Worm (Caenorhabditis elegans) whole organism, L3 larva: Measurements from ENCODE around the gene K01D12.20.

Experiments used
- R02D3.7 ChIP-seq: fragments of 150-350 bp; optimal IDR thresholded peaks from 2 replicates; lab custom pipeline; 2014; ENCODE audit warnings: missing biosample characterization, missing genetic modification characterization
- ZK546.5 ChIP-seq: sonication (generic microtip); optimal IDR thresholded peaks from 2 replicates; lab custom pipeline; 2017; ENCODE audit warnings: missing biosample characterization, missing genetic modification characterization
- aly-2 ChIP-seq: fragments of 150-350 bp; optimal IDR thresholded peaks from 2 replicates; lab custom pipeline; 2014; ENCODE audit warnings: missing biosample characterization, missing genetic modification characterization
- ama-1 ChIP-seq: fragments of 150-350 bp; optimal IDR thresholded peaks from 2 replicates; lab custom pipeline; 2018
- ceh-16 ChIP-seq: sonication (generic microtip); optimal IDR thresholded peaks from 2 replicates; lab custom pipeline; 2017; ENCODE audit warnings: missing biosample characterization, missing genetic modification characterization
- ceh-28 ChIP-seq: fragments of 150-350 bp; optimal IDR thresholded peaks from 2 replicates; lab custom pipeline; 2014; ENCODE audit warnings: missing biosample characterization, missing genetic modification reagents, missing genetic modification characterization
- ceh-82 ChIP-seq: fragments of 150-350 bp; optimal IDR thresholded peaks from 2 replicates; lab custom pipeline; 2014; ENCODE audit warnings: missing biosample characterization, missing genetic modification characterization
- ceh-9 ChIP-seq: sonication (generic microtip); optimal IDR thresholded peaks from 2 replicates; lab custom pipeline; 2018; ENCODE audit warnings: missing biosample characterization, missing genetic modification characterization
- daf-12 ChIP-seq: fragments of 150-350 bp; optimal IDR thresholded peaks from 2 replicates; lab custom pipeline; 2014; ENCODE audit warnings: missing biosample characterization, missing genetic modification reagents, missing genetic modification characterization
- egl-27 ChIP-seq: sonication (generic microtip); optimal IDR thresholded peaks from 4 replicates; lab custom pipeline; 2017; ENCODE audit warnings: missing biosample characterization, missing genetic modification reagents, missing genetic modification characterization
- egl-5 ChIP-seq: fragments of 150-350 bp; optimal IDR thresholded peaks from 2 replicates; lab custom pipeline; 2017; ENCODE audit warnings: missing biosample characterization, missing genetic modification reagents, missing genetic modification characterization, inconsistent platforms
- elt-1 ChIP-seq: fragments of 150-350 bp; optimal IDR thresholded peaks from 2 replicates; lab custom pipeline; 2014; ENCODE audit warnings: missing biosample characterization, missing genetic modification characterization
- elt-2 ChIP-seq: sonication (generic microtip); optimal IDR thresholded peaks from 2 replicates; lab custom pipeline; 2016; ENCODE audit warnings: missing genetic modification reagents, mild to moderate bottlenecking, missing genetic modification characterization, missing compliant biosample characterization
- elt-3 ChIP-seq, 3 experiments: fragments of 150-350 bp in 1 of 3; sonication (generic microtip) in 2 of 3; optimal IDR thresholded peaks; 2 replicates in 2 of 3; 4 replicates in 1 of 3; lab custom pipeline; 2014 to 2017; ENCODE audit warnings: missing biosample characterization in 3 of 3, missing genetic modification characterization in 3 of 3
- eor-1 ChIP-seq, 2 experiments: fragments of 150-350 bp; optimal IDR thresholded peaks; 2 replicates each; lab custom pipeline; 2014 to 2018; ENCODE audit warnings: missing biosample characterization in 2 of 2, missing genetic modification characterization in 2 of 2
- fkh-10 ChIP-seq: sonication (generic microtip); optimal IDR thresholded peaks from 2 replicates; lab custom pipeline; 2017; ENCODE audit warnings: missing biosample characterization, missing genetic modification reagents, missing genetic modification characterization
- fkh-2 ChIP-seq: fragments of 150-350 bp; optimal IDR thresholded peaks from 2 replicates; lab custom pipeline; 2014; ENCODE audit warnings: missing biosample characterization, missing genetic modification reagents, missing genetic modification characterization
- fos-1 ChIP-seq: fragments of 150-350 bp; optimal IDR thresholded peaks from 2 replicates; lab custom pipeline; 2014; ENCODE audit warnings: missing biosample characterization, missing genetic modification characterization
- hmg-11 ChIP-seq: sonication (generic microtip); optimal IDR thresholded peaks from 2 replicates; lab custom pipeline; 2016; ENCODE audit warnings: missing genetic modification characterization, missing compliant biosample characterization
- jun-1 ChIP-seq: fragments of 150-350 bp; optimal IDR thresholded peaks from 2 replicates; lab custom pipeline; 2014; ENCODE audit warnings: missing biosample characterization, missing genetic modification reagents, missing genetic modification characterization
- lin-15B ChIP-seq: fragments of 150-350 bp; optimal IDR thresholded peaks from 2 replicates; lab custom pipeline; 2014; ENCODE audit warnings: missing biosample characterization, missing genetic modification characterization
- lin-39 ChIP-seq: fragments of 150-350 bp; optimal IDR thresholded peaks from 2 replicates; lab custom pipeline; 2018; ENCODE audit warnings: missing biosample characterization, missing genetic modification reagents, missing genetic modification characterization
- lsy-12 ChIP-seq: sonication (generic microtip); optimal IDR thresholded peaks from 2 replicates; lab custom pipeline; 2016; ENCODE audit warnings: mild to moderate bottlenecking, missing genetic modification characterization, missing compliant biosample characterization
- mdl-1 ChIP-seq: fragments of 150-350 bp; optimal IDR thresholded peaks from 2 replicates; lab custom pipeline; 2014; ENCODE audit warnings: missing biosample characterization, missing genetic modification characterization
- mml-1 ChIP-seq: fragments of 150-350 bp; sonication (generic microtip); optimal IDR thresholded peaks from 3 replicates; lab custom pipeline; 2014; ENCODE audit warnings: missing biosample characterization, missing genetic modification characterization
- nfya-1 ChIP-seq: sonication (generic microtip); optimal IDR thresholded peaks from 2 replicates; lab custom pipeline; 2017; ENCODE audit warnings: missing genetic modification characterization, mild to moderate bottlenecking, missing compliant biosample characterization, antibody characterized with exemption, moderate library complexity; ENCODE audit not compliant: insufficient read depth
- nhr-11 ChIP-seq: fragments of 150-350 bp; optimal IDR thresholded peaks from 2 replicates; lab custom pipeline; 2014; ENCODE audit warnings: missing biosample characterization, missing genetic modification characterization
- nhr-12 ChIP-seq: fragments of 150-350 bp; optimal IDR thresholded peaks from 2 replicates; lab custom pipeline; 2014; ENCODE audit warnings: missing biosample characterization, missing genetic modification characterization
- nhr-23 ChIP-seq: fragments of 150-350 bp; optimal IDR thresholded peaks from 2 replicates; lab custom pipeline; 2014; ENCODE audit warnings: missing biosample characterization, missing genetic modification reagents, missing genetic modification characterization
- nhr-237 ChIP-seq: fragments of 150-350 bp; optimal IDR thresholded peaks from 2 replicates; lab custom pipeline; 2014; ENCODE audit warnings: missing biosample characterization, missing genetic modification characterization
- nhr-25 ChIP-seq: sonication (generic microtip); optimal IDR thresholded peaks from 2 replicates; lab custom pipeline; 2017; ENCODE audit warnings: missing biosample characterization, missing genetic modification characterization
- nhr-28 ChIP-seq: fragments of 150-350 bp; optimal IDR thresholded peaks from 2 replicates; lab custom pipeline; 2014; ENCODE audit warnings: missing biosample characterization, missing genetic modification characterization
- nhr-43 ChIP-seq: sonication (generic microtip); optimal IDR thresholded peaks from 2 replicates; lab custom pipeline; 2016; ENCODE audit warnings: mild to moderate bottlenecking, missing genetic modification characterization, missing compliant biosample characterization; ENCODE audit not compliant: poor library complexity, severe bottlenecking
- nhr-67 ChIP-seq: fragments of 150-350 bp; optimal IDR thresholded peaks from 2 replicates; lab custom pipeline; 2014; ENCODE audit warnings: missing biosample characterization, missing genetic modification characterization
- nhr-76 ChIP-seq: fragments of 150-350 bp; sonication (generic microtip); optimal IDR thresholded peaks from 5 replicates; lab custom pipeline; 2014; ENCODE audit warnings: missing biosample characterization, missing genetic modification characterization
- nhr-77 ChIP-seq: fragments of 150-350 bp; optimal IDR thresholded peaks from 2 replicates; lab custom pipeline; 2014; ENCODE audit warnings: missing biosample characterization, missing genetic modification characterization
- pha-4 ChIP-seq: fragments of 150-350 bp; optimal IDR thresholded peaks from 2 replicates; lab custom pipeline; 2014; ENCODE audit warnings: missing biosample characterization, missing genetic modification reagents, missing genetic modification characterization
- pqm-1 ChIP-seq: fragments of 150-350 bp; optimal IDR thresholded peaks from 2 replicates; lab custom pipeline; 2017; ENCODE audit warnings: missing biosample characterization, missing genetic modification characterization, inconsistent platforms
- sea-2 ChIP-seq: fragments of 150-350 bp; sonication (generic microtip); optimal IDR thresholded peaks from 4 replicates; lab custom pipeline; 2014; ENCODE audit warnings: missing biosample characterization, missing genetic modification reagents, missing genetic modification characterization
- skn-1 ChIP-seq: fragments of 150-350 bp; optimal IDR thresholded peaks from 2 replicates; lab custom pipeline; 2014; ENCODE audit warnings: missing biosample characterization, missing genetic modification characterization
- snpc-4 ChIP-seq: fragments of 150-350 bp; optimal IDR thresholded peaks from 2 replicates; lab custom pipeline; 2014; ENCODE audit warnings: missing biosample characterization, missing genetic modification characterization
- tbx-2 ChIP-seq: sonication (generic microtip); optimal IDR thresholded peaks from 2 replicates; lab custom pipeline; 2016; ENCODE audit warnings: mild to moderate bottlenecking, missing genetic modification characterization, missing compliant biosample characterization
- unc-39 ChIP-seq: sonication (generic microtip); optimal IDR thresholded peaks from 4 replicates; lab custom pipeline; 2017; ENCODE audit warnings: missing biosample characterization, missing genetic modification characterization
- unc-62 ChIP-seq: fragments of 150-350 bp; sonication (generic microtip); optimal IDR thresholded peaks from 4 replicates; lab custom pipeline; 2014; ENCODE audit warnings: missing biosample characterization, missing genetic modification reagents, missing genetic modification characterization
- zag-1 ChIP-seq: fragments of 150-350 bp; optimal IDR thresholded peaks from 2 replicates; lab custom pipeline; 2014; ENCODE audit warnings: missing biosample characterization, missing genetic modification characterization
- ztf-11 ChIP-seq: fragments of 150-350 bp; optimal IDR thresholded peaks from 2 replicates; lab custom pipeline; 2014; ENCODE audit warnings: missing biosample characterization, missing genetic modification characterization
- ztf-4 ChIP-seq: fragments of 150-350 bp; optimal IDR thresholded peaks from 2 replicates; lab custom pipeline; 2014; ENCODE audit warnings: missing biosample characterization, missing genetic modification characterization

The K01D12.20 gene

DNA sequence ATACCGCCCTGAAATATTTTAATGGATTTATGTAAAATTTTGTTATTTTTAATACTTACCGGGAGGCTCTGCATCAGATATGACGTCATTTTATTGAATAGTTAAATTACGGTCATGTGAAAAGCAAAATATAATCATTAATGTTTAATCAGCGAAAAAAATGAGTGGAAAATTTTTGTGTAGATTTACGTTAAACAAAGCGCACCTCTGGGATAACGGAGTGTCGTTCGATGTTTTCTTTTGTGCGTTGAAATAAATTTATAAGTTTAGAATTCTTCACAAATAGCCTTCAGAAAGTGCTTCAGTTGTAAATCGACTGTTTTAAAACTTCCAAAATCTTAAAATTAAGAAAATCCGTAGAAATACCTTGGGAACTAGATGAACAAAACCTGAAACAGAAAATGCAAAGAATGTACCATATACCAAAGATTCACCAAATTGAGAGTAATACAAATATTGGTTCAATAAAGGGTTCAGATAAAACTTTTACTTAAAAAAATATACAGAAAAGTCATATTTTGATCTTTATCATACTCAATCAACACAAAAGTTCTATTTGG, at the start of gene K01D12.20, which contains the start of gene miga-1:
K01D12.20 (minus strand) TSS at position 138 of the 560 bp plus-strand sequence.
miga-1 (minus strand) TSS at position 183 of the 560 bp plus-strand sequence.
- TF ChIP-seq pqm-1 (tag; lab: Kevin White, UChicago) (peak; percentile 18), nhr-28 (no peak), fkh-2 (no peak), lsy-12 (tag; lab: Kevin White, UChicago) (no peak), elt-2 (tag; lab: Kevin White, UChicago) (peak; percentile 44), lin-39 (tag; lab: Kevin White, UChicago) (no peak), lin-15B (tag; lab: Kevin White, UChicago) (peak; percentile 47), pha-4 (peak; percentile 64), sea-2 (GFP tag; lab: Kevin White, UChicago) (no peak), unc-39 (tag; lab: Kevin White, UChicago) (no peak), ztf-11 (tag; lab: Kevin White, UChicago) (no peak), ceh-9 (tag; lab: Kevin White, UChicago) (no peak), fkh-10 (GFP tag; lab: Kevin White, UChicago) (no peak), nhr-237 (tag; lab: Kevin White, UChicago) (no peak), nhr-77 (no peak), nhr-25 (tag; lab: Kevin White, UChicago) (no peak), elt-3 (tag; optimal IDR thresholded peaks at IDR 0.05; lab: Kevin White, UChicago) (no peak), ama-1 (lab: Kevin White, UChicago) (no peak), snpc-4 (tag; lab: Kevin White, UChicago) (peak; percentile 34), unc-62 (GFP tag; lab: Kevin White, UChicago) (no peak), mdl-1 (no peak), nhr-67 (tag; lab: Kevin White, UChicago) (no peak), mml-1 (tag; lab: Kevin White, UChicago) (no peak), nhr-12 (tag; lab: Kevin White, UChicago) (no peak), egl-27 (tag; lab: Kevin White, UChicago) (no peak), nfya-1 (tag; lab: Kevin White, UChicago) (no peak), ceh-16 (tag; lab: Kevin White, UChicago) (no peak), hmg-11 (no peak), elt-1 (tag; lab: Kevin White, UChicago) (no peak), nhr-23 (tag; lab: Kevin White, UChicago) (peak; percentile 40), zag-1 (no peak), nhr-76 (no peak), eor-1 (tag; optimal IDR thresholded peaks at IDR 0.05; lab: Kevin White, UChicago) (no peak), fos-1 (no peak), skn-1 (tag; lab: Kevin White, UChicago) (no peak), ZK546.5 (no peak), daf-12 (tag; lab: Kevin White, UChicago) (no peak), ceh-28 (tag; lab: Kevin White, UChicago) (no peak), nhr-43 (tag; lab: Kevin White, UChicago) (no peak), ztf-4 (tag; lab: Kevin White, UChicago) (no peak), jun-1 (tag; lab: Kevin White, UChicago) (no peak), R02D3.7 (tag; lab: Kevin White, UChicago) (peak; percentile 93), egl-5 (no peak), ceh-82 (tag; lab: Kevin White, UChicago) (no peak), nhr-11 (no peak), aly-2 (tag; lab: Kevin White, UChicago) (no peak), tbx-2 (tag; lab: Kevin White, UChicago) (no peak)
